Worm (Caenorhabditis elegans): ENCODE measurements around the gene mrpl-50.

- TF ChIP-seq M03D4.4 (tag; optimal IDR thresholded peaks at IDR 0.05), result no peak
- TF ChIP-seq nhr-28 (tag; optimal IDR thresholded peaks at IDR 0.05), result no peak
- TF ChIP-seq ztf-11 (tag; optimal IDR thresholded peaks at IDR 0.05), result no peak
- TF ChIP-seq snpc-4 (tag; optimal IDR thresholded peaks at IDR 0.05), result no peak
- TF ChIP-seq flh-1 (GFP tag; optimal IDR thresholded peaks at IDR 0.05), result no peak
- TF ChIP-seq lin-13 (tag; optimal IDR thresholded peaks at IDR 0.05), result no peak
- TF ChIP-seq lsy-2 (tag; optimal IDR thresholded peaks at IDR 0.05), result no peak
These were observed 17.1 kb upstream of the mrpl-50 start for ce11 chrII:8912523-8913017.
